Worm (Caenorhabditis elegans): ENCODE data around the gene efn-4.

DNA sequence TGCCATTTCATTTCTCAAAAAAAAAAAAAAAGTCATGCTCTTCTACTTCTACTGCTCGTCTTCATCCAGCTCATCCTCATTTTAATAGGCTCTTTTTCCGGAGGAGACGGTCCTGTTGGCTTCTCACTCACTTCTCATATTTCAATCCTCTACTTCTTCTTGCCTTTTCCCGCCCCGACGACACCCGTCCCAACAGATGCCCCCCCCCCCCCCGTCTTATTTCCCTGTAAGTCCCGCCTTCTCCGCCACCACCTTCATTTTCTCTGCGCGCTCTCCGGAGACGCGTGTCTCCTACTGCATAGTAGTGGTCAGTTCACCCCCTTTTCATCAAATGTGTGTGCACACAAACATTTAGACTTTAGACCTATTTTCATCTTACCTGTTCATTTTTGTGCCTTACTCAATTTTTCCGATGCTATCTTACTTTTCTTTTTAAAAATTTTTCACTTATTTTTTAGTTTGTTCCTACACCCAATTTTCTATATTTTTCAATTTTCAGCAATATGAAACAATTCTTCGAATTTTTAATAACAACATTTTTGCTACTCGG, at the start of gene efn-4:
- TF ChIP-seq C08G9.2 (tag; optimal IDR thresholded peaks at IDR 0.05): no peak
- no peak for TF ChIP-seq ama-1 (optimal IDR thresholded peaks at IDR 0.05)
- TF ChIP-seq unc-55 (GFP tag; optimal IDR thresholded peaks at IDR 0.05): no peak
- TF ChIP-seq sox-2 (GFP tag; IDR thresholded peaks at IDR 0.05): no peak
- no peak for TF ChIP-seq pqm-1 (tag; optimal IDR thresholded peaks at IDR 0.05)
- TF ChIP-seq elt-2 (tag; optimal IDR thresholded peaks at IDR 0.05): no peak
- TF ChIP-seq lin-11 (tag; optimal IDR thresholded peaks at IDR 0.05): no peak
- no peak for TF ChIP-seq K09A11.1 (tag; optimal IDR thresholded peaks at IDR 0.05; ENCODE audit: insufficient read depth)
- no peak for TF ChIP-seq pha-4 (tag; optimal IDR thresholded peaks at IDR 0.05)
- no peak for TF ChIP-seq dve-1 (tag; optimal IDR thresholded peaks at IDR 0.05)
